Worm (Caenorhabditis elegans) whole organism, mixed stage, embryonic: ENCODE data around the gene srw-62.
A peak's percentile ranks its signal among the peaks of the same experiment; 100 is the strongest.

Experiments
- M03D4.4 ChIP-seq: sonication (generic microtip); optimal IDR thresholded peaks from 2 replicates; lab custom pipeline; 2017; ENCODE audit warnings: mild to moderate bottlenecking, missing genetic modification characterization, missing compliant biosample characterization
- bed-3 ChIP-seq: fragments of 200-800 bp; sonication (Bioruptor generic); optimal IDR thresholded peaks from 3 replicates; lab custom pipeline; 2018; ENCODE audit warnings: mild to moderate bottlenecking, missing genetic modification characterization, moderate library complexity, missing compliant biosample characterization
- blmp-1 ChIP-seq: fragments of 150-350 bp; optimal IDR thresholded peaks from 2 replicates; lab custom pipeline; 2014; ENCODE audit warnings: missing biosample characterization, missing genetic modification characterization
- ceh-39 ChIP-seq: fragments of 150-350 bp; optimal IDR thresholded peaks from 2 replicates; lab custom pipeline; 2014; ENCODE audit warnings: missing biosample characterization, missing genetic modification characterization
- ceh-43 ChIP-seq: fragments of 200-800 bp; sonication (Bioruptor generic); optimal IDR thresholded peaks from 2 replicates; lab custom pipeline; 2018; ENCODE audit warnings: mild to moderate bottlenecking, missing genetic modification characterization, moderate library complexity, missing compliant biosample characterization
- ceh-83 ChIP-seq: fragments of 200-800 bp; sonication (Bioruptor generic); optimal IDR thresholded peaks from 2 replicates; lab custom pipeline; 2018; ENCODE audit warnings: mild to moderate bottlenecking, missing genetic modification characterization, missing compliant biosample characterization
- ces-1 ChIP-seq: fragments of 150-350 bp; optimal IDR thresholded peaks from 2 replicates; lab custom pipeline; 2014; ENCODE audit warnings: missing biosample characterization, missing genetic modification reagents, missing genetic modification characterization
- cnd-1 ChIP-seq: fragments of 200-800 bp; sonication (Bioruptor generic); optimal IDR thresholded peaks from 2 replicates; lab custom pipeline; 2018; ENCODE audit warnings: mild to moderate bottlenecking, missing genetic modification characterization, missing compliant biosample characterization
- flh-1 ChIP-seq: fragments of 200-800 bp; sonication (Bioruptor generic); optimal IDR thresholded peaks from 2 replicates; lab custom pipeline; 2018; ENCODE audit warnings: mild to moderate bottlenecking, missing genetic modification characterization, moderate library complexity, missing compliant biosample characterization
- ham-2 ChIP-seq: fragments of 200-800 bp; sonication (Bioruptor generic); optimal IDR thresholded peaks from 2 replicates; lab custom pipeline; 2018; ENCODE audit warnings: mild to moderate bottlenecking, missing genetic modification characterization, missing compliant biosample characterization
- hlh-1 ChIP-seq: fragments of 150-350 bp; optimal IDR thresholded peaks from 2 replicates; lab custom pipeline; 2014; ENCODE audit warnings: missing biosample characterization, missing genetic modification reagents, missing genetic modification characterization
- lin-32 ChIP-seq: fragments of 200-800 bp; sonication (Bioruptor generic); optimal IDR thresholded peaks from 2 replicates; lab custom pipeline; 2018; ENCODE audit warnings: mild to moderate bottlenecking, missing genetic modification characterization, missing compliant biosample characterization
- lsy-2 ChIP-seq: fragments of 150-350 bp; optimal IDR thresholded peaks from 2 replicates; lab custom pipeline; 2014; ENCODE audit warnings: missing biosample characterization, missing genetic modification characterization
- mab-5 ChIP-seq: fragments of 150-350 bp; optimal IDR thresholded peaks from 2 replicates; lab custom pipeline; 2014; ENCODE audit warnings: missing biosample characterization, missing genetic modification characterization
- mep-1 ChIP-seq: fragments of 150-350 bp; optimal IDR thresholded peaks from 2 replicates; lab custom pipeline; 2017; ENCODE audit warnings: missing biosample characterization, missing genetic modification reagents, missing genetic modification characterization, inconsistent platforms
- mls-2 ChIP-seq: sonication (generic microtip); optimal IDR thresholded peaks from 2 replicates; lab custom pipeline; 2016; ENCODE audit warnings: mild to moderate bottlenecking, missing genetic modification characterization, moderate library complexity, missing compliant biosample characterization
- nhr-12 ChIP-seq: fragments of 150-350 bp; optimal IDR thresholded peaks from 2 replicates; lab custom pipeline; 2014; ENCODE audit warnings: missing biosample characterization, missing genetic modification characterization
- nhr-2 ChIP-seq: fragments of 150-350 bp; optimal IDR thresholded peaks from 2 replicates; lab custom pipeline; 2014; ENCODE audit warnings: missing biosample characterization, missing genetic modification characterization
- nhr-76 ChIP-seq: sonication (generic microtip); optimal IDR thresholded peaks from 2 replicates; lab custom pipeline; 2017; ENCODE audit warnings: missing biosample characterization, missing genetic modification characterization
- sem-2 ChIP-seq: fragments of 200-800 bp; sonication (Bioruptor generic); optimal IDR thresholded peaks from 2 replicates; lab custom pipeline; 2018; ENCODE audit warnings: mild to moderate bottlenecking, missing genetic modification characterization, missing compliant biosample characterization
- snpc-4 ChIP-seq: fragments of 150-350 bp; optimal IDR thresholded peaks from 2 replicates; lab custom pipeline; 2014; ENCODE audit warnings: missing biosample characterization, missing genetic modification characterization
- sptf-1 ChIP-seq: sonication (generic microtip); optimal IDR thresholded peaks from 2 replicates; lab custom pipeline; 2017; ENCODE audit warnings: mild to moderate bottlenecking, missing genetic modification characterization, moderate library complexity, missing compliant biosample characterization
- tbx-8 ChIP-seq: fragments of 200-800 bp; sonication (Bioruptor generic); optimal IDR thresholded peaks from 2 replicates; lab custom pipeline; 2018; ENCODE audit warnings: mild to moderate bottlenecking, missing genetic modification characterization, moderate library complexity, missing compliant biosample characterization
- unc-120 ChIP-seq: sonication (generic microtip); optimal IDR thresholded peaks from 2 replicates; lab custom pipeline; 2017; ENCODE audit warnings: missing genetic modification characterization, missing compliant biosample characterization; ENCODE audit not compliant: poor library complexity, severe bottlenecking
- unc-39 ChIP-seq: fragments of 150-350 bp; optimal IDR thresholded peaks from 2 replicates; lab custom pipeline; 2014; ENCODE audit warnings: missing biosample characterization, missing genetic modification characterization
- unc-62 ChIP-seq: fragments of 150-350 bp; optimal IDR thresholded peaks from 2 replicates; lab custom pipeline; 2014; ENCODE audit warnings: missing biosample characterization, missing genetic modification reagents, missing genetic modification characterization
- zip-8 ChIP-seq: fragments of 150-350 bp; optimal IDR thresholded peaks from 2 replicates; lab custom pipeline; 2014; ENCODE audit warnings: missing biosample characterization, missing genetic modification characterization

srw-62 gene

DNA sequence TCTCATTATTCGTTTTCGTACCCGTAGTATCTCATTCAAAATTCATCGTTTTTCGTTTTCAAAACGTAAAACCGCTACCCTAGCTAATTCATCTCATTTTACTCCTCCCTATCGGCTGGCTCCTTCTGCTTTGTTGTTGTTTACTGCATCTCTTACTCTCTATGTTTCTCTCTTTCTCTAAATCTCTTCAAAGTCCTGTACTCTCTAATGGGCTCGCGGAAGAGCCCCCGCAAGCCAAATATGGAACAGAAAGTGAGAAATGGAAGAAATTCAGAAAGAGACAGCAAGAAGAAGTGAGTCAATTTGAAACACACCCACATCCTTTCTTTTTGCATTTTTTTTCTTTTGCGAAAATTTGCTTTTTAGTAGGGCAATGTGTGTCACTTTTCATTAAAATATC, 13.5 kb downstream of the srw-62 start:
- TF ChIP-seq unc-62 (GFP tag; lab: Kevin White, UChicago) (no peak), flh-1 (GFP tag; lab: Kevin White, UChicago) (no peak), ceh-39 (tag; lab: Kevin White, UChicago) (no peak), cnd-1 (tag; lab: Kevin White, UChicago) (no peak), sem-2 (GFP tag; lab: Kevin White, UChicago) (no peak), ceh-83 (GFP tag; lab: Kevin White, UChicago) (no peak), mep-1 (peak; percentile 17), ces-1 (peak; percentile 58), tbx-8 (GFP tag; lab: Kevin White, UChicago) (no peak), mab-5 (tag; lab: Kevin White, UChicago) (no peak), unc-120 (tag; lab: Kevin White, UChicago) (peak; percentile 40), lsy-2 (tag; lab: Kevin White, UChicago) (no peak), ceh-43 (GFP tag; lab: Kevin White, UChicago) (no peak)

DNA sequence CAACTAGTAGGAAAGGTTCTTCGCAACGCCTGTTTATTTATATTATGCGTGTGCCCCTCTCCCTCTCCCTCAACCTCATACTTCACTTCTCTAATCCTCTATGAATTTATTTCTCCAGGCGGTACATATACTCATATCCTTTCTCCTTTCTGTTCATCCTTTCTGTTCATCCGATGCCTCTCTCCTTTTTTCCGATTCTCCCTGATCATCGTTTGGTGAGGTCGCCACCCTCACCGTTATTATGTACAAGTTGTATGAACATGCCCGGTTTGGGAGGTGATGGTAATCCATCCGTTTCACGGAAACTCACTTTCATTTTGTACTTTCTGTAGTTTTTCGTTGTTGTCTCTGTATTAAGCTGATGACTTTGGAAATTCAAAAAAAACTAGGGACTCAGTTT, 14.5 kb downstream of the srw-62 start:
- TF ChIP-seq sptf-1 (no peak), sem-2 (GFP tag; lab: Kevin White, UChicago) (no peak), mls-2 (tag; lab: Kevin White, UChicago) (peak; percentile 7), nhr-76 (tag; lab: Kevin White, UChicago) (no peak), blmp-1 (tag; lab: Kevin White, UChicago) (peak; percentile 55)

DNA sequence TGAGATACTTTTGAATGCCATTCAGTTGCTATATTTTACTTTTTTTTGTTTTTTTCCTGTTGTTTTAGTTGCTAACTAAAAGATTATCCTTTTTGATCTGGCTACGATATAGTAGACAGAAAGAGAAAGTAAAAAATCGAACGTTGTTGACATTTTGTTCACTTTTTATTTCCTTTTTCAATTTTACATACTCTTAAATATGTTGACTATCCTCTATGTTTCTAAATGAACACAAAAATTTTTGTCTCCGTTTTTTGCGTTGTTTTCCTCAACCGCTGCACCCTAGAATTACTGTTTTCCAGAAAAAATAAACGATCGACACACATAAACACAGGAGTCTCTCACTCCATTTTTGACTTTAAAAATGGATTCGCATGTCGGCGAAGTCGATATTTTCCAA, 16.8 kb downstream of the srw-62 start, which contains the start of gene klp-3:
Gene klp-3, plus strand, starts transcription at position 301 of the 400 bp plus-strand sequence.
- no peak for TF ChIP-seq bed-3 (GFP tag; lab: Kevin White, UChicago)
- no peak for TF ChIP-seq ham-2
- no peak for TF ChIP-seq ceh-43 (GFP tag; lab: Kevin White, UChicago)
- TF ChIP-seq, all 35 proteins: peak for 0

DNA sequence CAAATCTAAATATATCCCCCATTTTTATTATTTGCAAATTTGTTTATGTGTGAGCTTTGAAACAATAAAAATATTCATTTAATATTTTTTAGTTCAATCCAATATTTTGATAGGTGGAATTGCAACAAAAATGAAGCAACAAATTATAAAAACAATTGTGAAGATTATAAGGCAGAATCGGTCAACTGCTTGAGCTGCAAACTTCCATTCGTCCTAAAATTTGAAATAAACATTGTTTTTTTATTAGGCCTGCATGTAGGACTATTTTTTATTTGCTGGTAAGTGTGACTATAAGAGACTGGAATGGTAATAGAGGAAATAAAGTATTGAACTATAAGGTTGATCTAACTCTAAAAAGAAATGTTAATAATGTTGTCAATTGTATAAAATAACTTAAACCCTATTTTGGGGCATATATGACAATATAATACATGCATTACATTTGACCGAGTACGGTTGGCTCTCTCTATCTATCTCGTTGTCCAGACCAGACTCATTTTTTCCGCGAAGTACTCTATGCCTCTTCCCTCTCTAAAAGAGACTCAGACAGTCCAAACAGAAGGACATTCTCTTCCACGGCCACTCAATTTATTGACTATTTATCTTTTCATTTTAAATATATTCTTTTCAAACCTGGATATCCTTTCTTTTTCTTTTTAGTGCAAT, 20.5 kb downstream of the srw-62 start, which contains the start of gene T09A5.4:
Gene T09A5.4, plus strand, starts transcription at position 616 of the 666 bp plus-strand sequence.
- TF ChIP-seq lin-32 (no peak), nhr-12 (tag; lab: Kevin White, UChicago) (no peak), sem-2 (GFP tag; lab: Kevin White, UChicago) (no peak), sptf-1 (no peak), ceh-43 (GFP tag; lab: Kevin White, UChicago) (no peak), nhr-76 (tag; lab: Kevin White, UChicago) (no peak), ceh-83 (GFP tag; lab: Kevin White, UChicago) (no peak), ham-2 (no peak), ces-1 (no peak), mab-5 (tag; lab: Kevin White, UChicago) (no peak), ceh-39 (tag; lab: Kevin White, UChicago) (no peak)

DNA sequence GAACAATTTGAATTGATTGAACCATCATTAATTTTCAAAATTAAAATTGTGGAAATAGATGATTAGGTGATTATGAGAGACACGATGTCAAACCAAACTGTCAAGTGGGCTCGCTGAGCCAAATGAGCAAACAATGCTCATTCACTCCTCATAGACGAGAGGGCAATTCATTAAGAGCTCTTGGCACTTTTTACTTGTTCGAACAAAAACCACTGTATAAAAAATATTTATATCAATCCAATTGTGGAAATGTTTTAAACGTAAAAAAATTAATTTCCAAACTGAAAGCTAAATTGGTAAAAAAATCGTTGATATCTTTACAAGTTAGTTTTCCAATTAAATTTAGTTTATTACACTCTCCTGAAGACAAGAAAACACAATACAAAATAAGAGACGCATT, 24.5 kb downstream of the srw-62 start, which contains the start of gene acr-7:
Gene acr-7, minus strand, starts transcription at position 101 of the 400 bp plus-strand sequence.
- TF ChIP-seq M03D4.4 (tag; lab: Kevin White, UChicago) (no peak), unc-39 (no peak), nhr-2 (tag; lab: Kevin White, UChicago) (no peak), blmp-1 (tag; lab: Kevin White, UChicago) (no peak), tbx-8 (GFP tag; lab: Kevin White, UChicago) (no peak), hlh-1 (tag; lab: Kevin White, UChicago) (no peak), zip-8 (no peak), unc-62 (GFP tag; lab: Kevin White, UChicago) (no peak), ham-2 (no peak), flh-1 (GFP tag; lab: Kevin White, UChicago) (no peak)
- TF ChIP-seq, all 35 proteins: peak for 0

DNA sequence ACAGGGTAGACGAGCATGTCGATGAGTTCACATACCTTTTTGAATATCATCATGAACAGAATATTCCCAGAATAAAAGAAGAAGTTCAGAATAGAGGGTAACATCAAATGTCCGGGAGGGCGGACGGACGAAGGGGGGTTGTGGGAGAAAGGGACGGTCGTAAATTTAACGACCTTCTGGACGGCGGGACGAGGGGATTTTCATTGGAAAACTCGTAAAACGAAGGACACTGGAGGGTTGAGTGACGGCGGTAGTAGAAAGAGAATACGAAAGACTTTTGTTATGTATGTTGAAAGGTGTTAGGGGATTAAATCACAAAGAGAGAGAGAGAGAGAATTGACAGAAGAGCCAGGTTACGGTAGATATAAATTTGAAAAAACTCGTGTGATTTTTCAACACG, 25.4 kb downstream of the srw-62 start:
- TF ChIP-seq mls-2 (tag; lab: Kevin White, UChicago), result no peak
- no peak for TF ChIP-seq snpc-4
- TF ChIP-seq unc-62 (GFP tag; lab: Kevin White, UChicago), result peak; percentile 7
- TF ChIP-seq zip-8, result no peak
